Worm (Caenorhabditis elegans) whole organism, young adult: ENCODE data around the gene R01H10.4.

Source experiments
- egl-18 ChIP-seq: fragments of 200-800 bp; sonication (Bioruptor generic); IDR thresholded peaks from 2 replicates; pipeline ENCODE4 v1.3.6; 2022; ENCODE audit warnings: missing genetic modification reagents, missing genetic modification characterization, missing compliant biosample characterization
- ets-4 ChIP-seq: fragments of 200-800 bp; sonication (Bioruptor generic); optimal IDR thresholded peaks from 2 replicates; lab custom pipeline; 2018; ENCODE audit warnings: mild to moderate bottlenecking, missing genetic modification characterization, missing compliant biosample characterization
- him-1 ChIP-seq: sonication (generic microtip); optimal IDR thresholded peaks from 2 replicates; lab custom pipeline; 2016; ENCODE audit warnings: missing genotype, missing genetic modification reagents, missing genetic modification characterization, missing compliant biosample characterization
- hsf-1 ChIP-seq: fragments of 200-800 bp; sonication (Bioruptor generic); IDR thresholded peaks from 2 replicates; pipeline ENCODE4 v1.3.6; 2022; ENCODE audit warnings: missing genetic modification reagents, missing genetic modification characterization, missing compliant biosample characterization
- lag-1 ChIP-seq: fragments of 200-800 bp; sonication (Bioruptor generic); IDR thresholded peaks from 2 replicates; pipeline ENCODE4 v1.3.6; 2022; ENCODE audit warnings: missing genetic modification reagents, missing genetic modification characterization, missing compliant biosample characterization
- nhr-80 ChIP-seq: sonication (generic microtip); optimal IDR thresholded peaks from 2 replicates; lab custom pipeline; 2016; ENCODE audit warnings: missing genetic modification characterization, missing compliant biosample characterization

- no peak for TF ChIP-seq him-1 (tag; lab: Kevin White, UChicago)
- TF ChIP-seq nhr-80 (tag; lab: Kevin White, UChicago), result peak; percentile 95
- no peak for TF ChIP-seq egl-18 (GFP tag; lab: Robert Waterston, UW)
- no peak for TF ChIP-seq lag-1 (GFP tag; lab: Robert Waterston, UW)
- TF ChIP-seq ets-4, result no peak
- no peak for TF ChIP-seq hsf-1 (GFP tag; lab: Robert Waterston, UW)
Measured at ce11 chrIII:10216585-10217278, 37.9 kb upstream of the R01H10.4 start, which contains the start of gene cts-1.
